Worm (Caenorhabditis elegans): ENCODE results near the gene T23F4.2.

Gene T23F4.2

DNA sequence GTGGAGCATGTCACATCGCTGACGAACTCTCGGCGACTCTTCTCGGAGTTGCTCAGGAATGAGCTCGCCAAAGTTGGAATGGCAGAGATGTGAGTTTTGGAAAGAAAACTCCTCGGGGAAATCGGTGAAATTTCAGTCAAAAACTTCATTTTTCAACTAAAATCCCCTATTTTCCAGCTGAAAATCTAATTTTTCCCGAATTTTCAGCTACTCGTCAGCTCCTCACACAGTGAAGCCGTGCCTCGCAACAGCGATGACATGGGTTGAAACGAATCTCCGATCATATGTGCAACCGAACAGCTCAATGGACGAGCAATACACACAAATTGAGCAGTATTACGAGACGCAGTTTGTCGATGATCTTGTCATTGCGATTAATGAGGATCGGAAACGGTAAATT, 11.6 kb upstream of the T23F4.2 start:
- TF ChIP-seq lag-1 (GFP tag; IDR thresholded peaks at IDR 0.05) (no peak), tbx-9 (tag; optimal IDR thresholded peaks at IDR 0.05; ENCODE audit: borderline replicate concordance) (no peak)

DNA sequence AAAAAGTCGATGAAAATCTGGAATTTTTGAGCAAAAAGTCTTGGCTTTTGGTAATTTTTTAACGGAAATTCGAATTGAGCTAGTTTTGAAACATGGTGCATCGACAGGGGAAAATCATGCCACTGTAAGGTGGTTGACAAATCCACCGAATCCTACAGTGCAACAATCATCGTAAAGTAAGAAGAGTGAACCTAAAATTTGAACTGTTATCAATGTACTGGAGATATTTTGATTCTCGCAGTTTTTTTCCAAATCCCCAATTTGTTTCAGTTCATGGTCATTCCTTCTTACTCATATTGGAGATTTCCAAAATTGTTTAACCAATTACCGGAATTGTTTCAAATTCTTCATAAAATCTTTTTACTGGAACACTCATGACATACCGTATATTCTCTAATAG, 10.6 kb upstream of the T23F4.2 start:
- TF ChIP-seq cebp-1 (GFP tag; IDR thresholded peaks at IDR 0.05) (no peak), cebp-1 (tag; optimal IDR thresholded peaks at IDR 0.05) (peak; percentile 25), ceh-91 (GFP tag; IDR thresholded peaks at IDR 0.05) (no peak), F55B11.4 (tag; optimal IDR thresholded peaks at IDR 0.05; ENCODE audit: borderline replicate concordance, insufficient read depth) (no peak), aptf-2 (GFP tag; conservative IDR thresholded peaks at IDR 0.05) (no peak), nhr-80 (tag; optimal IDR thresholded peaks at IDR 0.05) (no peak), nfyb-1 (GFP tag; IDR thresholded peaks at IDR 0.05) (0 out of 2 replicates have a peak, but pooled peaks have one; percentile 8), Y53G8AR.9 (GFP tag; conservative IDR thresholded peaks at IDR 0.05) (peak; percentile 45; the same call in 1 of the 2 replicates), atf-7 (tag; optimal IDR thresholded peaks at IDR 0.05) (no peak), F39B2.1 (GFP tag; IDR thresholded peaks at IDR 0.05) (no peak), die-1 (tag; optimal IDR thresholded peaks at IDR 0.05) (no peak), unc-62 (GFP tag; optimal IDR thresholded peaks at IDR 0.05) (no peak), akir-1 (GFP tag; optimal IDR thresholded peaks at IDR 0.05) (no peak), lin-26 (GFP tag; IDR thresholded peaks at IDR 0.05) (0 out of 2 replicates have a peak, but pooled peaks have one; percentile 7), tbx-9 (tag; optimal IDR thresholded peaks at IDR 0.05; ENCODE audit: borderline replicate concordance) (no peak), sea-2 (GFP tag; IDR thresholded peaks at IDR 0.05) (no peak), ztf-18 (tag; optimal IDR thresholded peaks at IDR 0.05) (no peak), gei-17 (GFP tag; optimal IDR thresholded peaks at IDR 0.05) (no peak), lsl-1 (GFP tag; optimal IDR thresholded peaks at IDR 0.05) (no peak), attf-3 (GFP tag; conservative IDR thresholded peaks at IDR 0.05) (no peak), hsf-1 (GFP tag; IDR thresholded peaks at IDR 0.05) (no peak), xnd-1 (tag; optimal IDR thresholded peaks at IDR 0.05) (no peak), snpc-3.4 (tag; optimal IDR thresholded peaks at IDR 0.05) (no peak), ztf-26 (tag; optimal IDR thresholded peaks at IDR 0.05) (no peak), chd-7 (tag; optimal IDR thresholded peaks at IDR 0.05) (peak; percentile 24), attf-6 (GFP tag; IDR thresholded peaks at IDR 0.05) (no peak), T07F8.4 (tag; optimal IDR thresholded peaks at IDR 0.05) (no peak), sptf-2 (GFP tag; optimal IDR thresholded peaks at IDR 0.05) (no peak), ccch-3 (GFP tag; optimal IDR thresholded peaks at IDR 0.05) (no peak), nhr-120 (GFP tag; IDR thresholded peaks at IDR 0.05) (no peak), dpff-1 (tag; optimal IDR thresholded peaks at IDR 0.05) (no peak), snpc-1.3 (tag; optimal IDR thresholded peaks at IDR 0.05; ENCODE audit: insufficient read depth) (no peak), ceh-40 (GFP tag; IDR thresholded peaks at IDR 0.05) (no peak), Y53F4B.3 (GFP tag; IDR thresholded peaks at IDR 0.05) (no peak), F37B4.10 (GFP tag; IDR thresholded peaks at IDR 0.05) (no peak), hrde-1 (tag; optimal IDR thresholded peaks at IDR 0.05; ENCODE audit: borderline replicate concordance) (peak; percentile 22), bed-1 (GFP tag; IDR thresholded peaks at IDR 0.05) (no peak), ztf-25 (GFP tag; IDR thresholded peaks at IDR 0.05) (0 out of 2 replicates have a peak, but pooled peaks have one; percentile 28), hlh-26 (GFP tag; conservative IDR thresholded peaks at IDR 0.05) (no peak), hmg-1.2 (GFP tag; IDR thresholded peaks at IDR 0.05) (no peak), ZK185.1 (tag; optimal IDR thresholded peaks at IDR 0.05; ENCODE audit: poor library complexity, severe bottlenecking) (peak; percentile 20), athp-1 (tag; optimal IDR thresholded peaks at IDR 0.05) (no peak), ztf-28 (GFP tag; IDR thresholded peaks at IDR 0.05) (no peak), zim-3 (tag; optimal IDR thresholded peaks at IDR 0.05) (no peak), F57A8.1 (GFP tag; optimal IDR thresholded peaks at IDR 0.05) (no peak), him-1 (tag; optimal IDR thresholded peaks at IDR 0.05) (no peak)
